Worm (Caenorhabditis elegans) whole organism, early embryonic: ENCODE data around the gene arx-2.

Experiments
- F13C5.2 ChIP-seq: sonication (generic microtip); optimal IDR thresholded peaks from 2 replicates; lab custom pipeline; 2017; ENCODE audit warnings: mild to moderate bottlenecking, missing genetic modification characterization, inconsistent platforms, missing compliant biosample characterization
- ama-1 ChIP-seq: fragments of 150-350 bp; optimal IDR thresholded peaks from 2 replicates; lab custom pipeline; 2014
- ceh-13 ChIP-seq: fragments of 200-800 bp; sonication (Bioruptor generic); optimal IDR thresholded peaks from 2 replicates; lab custom pipeline; 2018; ENCODE audit warnings: mild to moderate bottlenecking, missing genetic modification characterization, missing compliant biosample characterization
- flt-1 ChIP-seq: fragments of 200-800 bp; sonication (Bioruptor generic); IDR thresholded peaks from 2 replicates; pipeline ENCODE4 v1.3.6; 2022; ENCODE audit warnings: missing genetic modification characterization, missing compliant biosample characterization
- hmg-4 ChIP-seq: fragments of 200-800 bp; sonication (Bioruptor generic); optimal IDR thresholded peaks from 2 replicates; lab custom pipeline; 2018; ENCODE audit warnings: mild to moderate bottlenecking, missing genetic modification characterization, missing compliant biosample characterization
- hnd-1 ChIP-seq: sonication (generic microtip); optimal IDR thresholded peaks from 2 replicates; lab custom pipeline; 2016; ENCODE audit warnings: missing genetic modification characterization, missing compliant biosample characterization
- tra-4 ChIP-seq: sonication (generic microtip); optimal IDR thresholded peaks from 2 replicates; lab custom pipeline; 2017; ENCODE audit warnings: missing genetic modification characterization, missing compliant biosample characterization

ce11 chrV:10383950-10384349 lies 45.8 kb upstream of the arx-2 start, which contains the start of gene spe-10:
- TF ChIP-seq flt-1 (GFP tag; lab: Robert Waterston, UW) (no peak), hmg-4 (GFP tag; lab: Kevin White, UChicago) (no peak), ama-1 (lab: Kevin White, UChicago) (no peak), ceh-13 (GFP tag; lab: Kevin White, UChicago) (no peak), F13C5.2 (tag; lab: Kevin White, UChicago) (no peak), hnd-1 (tag; lab: Kevin White, UChicago) (no peak), tra-4 (tag; lab: Kevin White, UChicago) (no peak)
